Fruit fly (Drosophila melanogaster) whole organism, embryonic: ENCODE measurements around the gene CG2611.

Experiments
- Ada2b ChIP-seq: fragments of 200-800 bp; sonication (Bioruptor generic); IDR thresholded peaks from 2 replicates; pipeline ENCODE4 v1.3.6; 2022; ENCODE audit warnings: missing biosample characterization, missing genetic modification characterization
- B-H1 ChIP-seq: fragments of 200-800 bp; sonication (Bioruptor generic); IDR thresholded peaks from 3 replicates; pipeline ENCODE4 v1.3.6; 2022; ENCODE audit warnings: missing biosample characterization, missing genetic modification characterization
- Bgb ChIP-seq: fragments of 200-800 bp; sonication (Bioruptor generic); IDR thresholded peaks from 2 replicates; pipeline ENCODE4 v1.3.6; 2022; ENCODE audit warnings: missing biosample characterization, missing genetic modification characterization; ENCODE audit not compliant: partially characterized antibody
- CG11093 ChIP-seq: fragments of 200-800 bp; sonication (Bioruptor generic); IDR thresholded peaks from 3 replicates; pipeline ENCODE4 v1.3.6; 2022; ENCODE audit warnings: missing biosample characterization, missing genetic modification characterization
- CG11247 ChIP-seq: fragments of 200-800 bp; sonication (Bioruptor generic); IDR thresholded peaks from 2 replicates; pipeline ENCODE4 v1.3.6; 2022; ENCODE audit warnings: missing biosample characterization, missing genetic modification characterization
- CG12942 ChIP-seq: fragments of 200-800 bp; sonication (Bioruptor generic); optimal IDR thresholded peaks from 3 replicates; lab custom pipeline; 2016; ENCODE audit warnings: missing biosample characterization, missing genetic modification characterization
- CG13123 ChIP-seq: fragments of 200-800 bp; sonication (Bioruptor generic); optimal IDR thresholded peaks from 2 replicates; lab custom pipeline; 2016; ENCODE audit warnings: missing biosample characterization, missing genetic modification characterization
- CG15514 ChIP-seq: fragments of 200-800 bp; sonication (Bioruptor generic); optimal IDR thresholded peaks from 3 replicates; lab custom pipeline; 2017; ENCODE audit warnings: missing biosample characterization, missing genetic modification characterization, mild to moderate bottlenecking, moderate library complexity, missing genetic modification reagents
- CG17612 ChIP-seq: fragments of 200-800 bp; sonication (Bioruptor generic); IDR thresholded peaks from 2 replicates; pipeline ENCODE4 v1.3.6; 2022; ENCODE audit warnings: missing biosample characterization, missing genetic modification characterization
- CG17829 ChIP-seq: fragments of 200-800 bp; optimal IDR thresholded peaks from 2 replicates; lab custom pipeline; 2019; ENCODE audit warnings: missing biosample characterization, mild to moderate bottlenecking, missing genetic modification characterization, moderate library complexity
- CG1792 ChIP-seq: fragments of 200-800 bp; sonication (Bioruptor generic); optimal IDR thresholded peaks from 2 replicates; lab custom pipeline; 2016; ENCODE audit warnings: missing biosample characterization, missing genetic modification characterization
- CG18476 ChIP-seq: fragments of 200-800 bp; sonication (Bioruptor generic); optimal IDR thresholded peaks from 2 replicates; lab custom pipeline; 2016; ENCODE audit warnings: missing biosample characterization, mild to moderate bottlenecking, missing genetic modification characterization
- CG30431 ChIP-seq: fragments of 200-800 bp; sonication (Bioruptor generic); optimal IDR thresholded peaks from 2 replicates; lab custom pipeline; 2017; ENCODE audit warnings: missing biosample characterization, missing genetic modification characterization
- CG32772 ChIP-seq: fragments of 200-800 bp; sonication (Bioruptor generic); IDR thresholded peaks from 2 replicates; pipeline ENCODE4 v1.3.6; 2022; ENCODE audit warnings: missing biosample characterization, missing genetic modification characterization
- CG33213 ChIP-seq: fragments of 200-800 bp; sonication (Bioruptor generic); optimal IDR thresholded peaks from 3 replicates; lab custom pipeline; 2016; ENCODE audit warnings: missing biosample characterization, missing genetic modification characterization
- CG4854 ChIP-seq: fragments of 200-800 bp; sonication (Bioruptor generic); optimal IDR thresholded peaks from 2 replicates; lab custom pipeline; 2016; ENCODE audit warnings: missing biosample characterization, missing genetic modification characterization, inconsistent platforms
- CG6689 ChIP-seq: fragments of 200-800 bp; sonication (Bioruptor generic); IDR thresholded peaks from 2 replicates; pipeline ENCODE4 v1.3.6; 2022; ENCODE audit warnings: missing biosample characterization, missing genetic modification characterization
- CG9609 ChIP-seq: fragments of 200-800 bp; sonication (Bioruptor generic); optimal IDR thresholded peaks from 3 replicates; lab custom pipeline; 2016; ENCODE audit warnings: missing biosample characterization, missing genetic modification characterization
- CG9876 ChIP-seq: fragments of 200-800 bp; sonication (Bioruptor generic); optimal IDR thresholded peaks from 2 replicates; lab custom pipeline; 2016; ENCODE audit warnings: missing biosample characterization, missing genetic modification characterization
- Camta ChIP-seq: fragments of 200-800 bp; sonication (Bioruptor generic); optimal IDR thresholded peaks from 2 replicates; lab custom pipeline; 2016; ENCODE audit warnings: missing biosample characterization, missing genetic modification characterization
- Dbx ChIP-seq: fragments of 200-800 bp; sonication (Bioruptor generic); IDR thresholded peaks from 3 replicates; pipeline ENCODE4 v1.3.6; 2022; ENCODE audit warnings: missing biosample characterization, missing genetic modification characterization
- Dek ChIP-seq: fragments of 200-800 bp; sonication (Bioruptor generic); optimal IDR thresholded peaks from 3 replicates; lab custom pipeline; 2019; ENCODE audit warnings: missing biosample characterization, mild to moderate bottlenecking, missing genetic modification characterization, moderate library complexity
- Dip2 ChIP-seq: fragments of 200-800 bp; sonication (Bioruptor generic); IDR thresholded peaks from 2 replicates; pipeline ENCODE4 v1.3.6; 2022; ENCODE audit warnings: missing biosample characterization, missing genetic modification characterization
- Dp ChIP-seq: fragments of 200-800 bp; sonication (Bioruptor generic); optimal IDR thresholded peaks from 2 replicates; lab custom pipeline; 2018; ENCODE audit warnings: missing biosample characterization, mild to moderate bottlenecking, missing genetic modification characterization, moderate library complexity
- E2f2 ChIP-seq: fragments of 200-800 bp; sonication (Bioruptor generic); IDR thresholded peaks from 2 replicates; pipeline ENCODE4 v1.3.6; 2022; ENCODE audit warnings: missing biosample characterization, missing genetic modification characterization
- Elba2 ChIP-seq: fragments of 200-800 bp; sonication (Bioruptor generic); optimal IDR thresholded peaks from 3 replicates; lab custom pipeline; 2016; ENCODE audit warnings: missing biosample characterization, missing genetic modification characterization
- Gug ChIP-seq: fragments of 200-800 bp; sonication (Bioruptor generic); IDR thresholded peaks from 4 replicates; pipeline ENCODE4 v1.3.6; 2022; ENCODE audit warnings: missing biosample characterization, missing genetic modification characterization
- HLHmδ ChIP-seq: fragments of 200-800 bp; sonication (Bioruptor generic); optimal IDR thresholded peaks from 2 replicates; lab custom pipeline; 2018; ENCODE audit warnings: missing biosample characterization, mild to moderate bottlenecking, missing genetic modification characterization, moderate library complexity
- Nf-YA ChIP-seq: fragments of 200-800 bp; sonication (Bioruptor generic); IDR thresholded peaks from 2 replicates; pipeline ENCODE4 v1.3.6; 2022; ENCODE audit warnings: missing biosample characterization, missing genetic modification characterization
- Sin3A ChIP-seq: fragments of >200 bp; optimal IDR thresholded peaks from 2 replicates; lab custom pipeline; 2018
- Ssrp ChIP-seq: fragments of 200-800 bp; sonication (Bioruptor generic); optimal IDR thresholded peaks from 2 replicates; lab custom pipeline; 2018; ENCODE audit warnings: missing biosample characterization, mild to moderate bottlenecking, missing genetic modification characterization, moderate library complexity
- Taf1 ChIP-seq: fragments of 200-800 bp; sonication (Bioruptor generic); IDR thresholded peaks from 2 replicates; pipeline ENCODE4 v1.3.6; 2022; ENCODE audit warnings: missing biosample characterization, missing genetic modification characterization
- Trl ChIP-seq, 3 experiments: fragments of >200 bp in 2 of 3; fragments of 200-800 bp in 1 of 3; sonication (Bioruptor generic) in 1 of 3; optimal IDR thresholded peaks; 2 replicates in 1 of 3; 3 replicates in 2 of 3; lab custom pipeline; 2016 to 2017; ENCODE audit warnings: missing biosample characterization in 1 of 3, missing genetic modification characterization in 1 of 3
- Xrp1 ChIP-seq: fragments of 200-800 bp; sonication (Bioruptor generic); IDR thresholded peaks from 2 replicates; pipeline ENCODE4 v1.3.6; 2022; ENCODE audit warnings: missing biosample characterization, missing genetic modification characterization
- ash1 ChIP-seq: fragments of 200-800 bp; sonication (Bioruptor generic); optimal IDR thresholded peaks from 2 replicates; lab custom pipeline; 2018; ENCODE audit warnings: missing biosample characterization, mild to moderate bottlenecking, missing genetic modification characterization
- cas ChIP-seq: fragments of 200-800 bp; sonication (Bioruptor generic); IDR thresholded peaks from 2 replicates; pipeline ENCODE4 v1.3.6; 2022; ENCODE audit warnings: missing biosample characterization, missing genetic modification characterization
- caup ChIP-seq: fragments of 200-800 bp; sonication (Bioruptor generic); optimal IDR thresholded peaks from 3 replicates; lab custom pipeline; 2017; ENCODE audit warnings: missing biosample characterization, mild to moderate bottlenecking, missing genetic modification characterization, moderate library complexity; ENCODE audit not compliant: severe bottlenecking
- chif ChIP-seq, 2 experiments: fragments of 200-800 bp; sonication (Bioruptor generic); optimal IDR thresholded peaks; 3 replicates each; lab custom pipeline; 2016; ENCODE audit warnings: missing biosample characterization in 2 of 2, missing genetic modification characterization in 2 of 2
- dm ChIP-seq: fragments of 200-800 bp; sonication (Bioruptor generic); optimal IDR thresholded peaks from 3 replicates; lab custom pipeline; 2016; ENCODE audit warnings: missing biosample characterization, missing genetic modification characterization
- fd64A ChIP-seq: fragments of 200-800 bp; sonication (Bioruptor generic); optimal IDR thresholded peaks from 3 replicates; lab custom pipeline; 2018; ENCODE audit warnings: missing biosample characterization, mild to moderate bottlenecking, missing genetic modification characterization
- gt ChIP-seq: fragments of 200-800 bp; sonication (Bioruptor generic); IDR thresholded peaks from 2 replicates; pipeline ENCODE4 v1.3.6; 2022; ENCODE audit warnings: missing biosample characterization, missing genetic modification characterization
- hkb ChIP-seq, 2 experiments: fragments of 200-800 bp in 1 of 2; fragments of >200 bp in 1 of 2; sonication (Bioruptor generic) in 1 of 2; IDR thresholded peaks in 1 of 2; optimal IDR thresholded peaks in 1 of 2; 2 replicates each; pipeline versions ENCODE4 v1.3.6 to Lab custom; 2017 to 2022; ENCODE audit warnings: missing biosample characterization in 1 of 2, missing genetic modification characterization in 1 of 2
- insv ChIP-seq, 2 experiments: fragments of 200-800 bp; sonication (Bioruptor generic); optimal IDR thresholded peaks; 3 replicates each; lab custom pipeline; 2016 to 2018; ENCODE audit warnings: missing biosample characterization in 2 of 2, missing genetic modification characterization in 2 of 2
- maf-S ChIP-seq: fragments of 200-800 bp; sonication (Bioruptor generic); optimal IDR thresholded peaks from 2 replicates; lab custom pipeline; 2016; ENCODE audit warnings: missing biosample characterization, missing genetic modification characterization
- phol ChIP-seq: fragments of 200-800 bp; sonication (Bioruptor generic); optimal IDR thresholded peaks from 3 replicates; lab custom pipeline; 2018; ENCODE audit warnings: missing biosample characterization, mild to moderate bottlenecking, missing genetic modification characterization, moderate library complexity
- rib ChIP-seq: fragments of 200-800 bp; sonication (Bioruptor generic); IDR thresholded peaks from 2 replicates; pipeline ENCODE4 v1.3.6; 2022; ENCODE audit warnings: missing biosample characterization, missing genetic modification characterization
- schlank ChIP-seq: fragments of 200-800 bp; sonication (Bioruptor generic); optimal IDR thresholded peaks from 2 replicates; lab custom pipeline; 2018; ENCODE audit warnings: missing biosample characterization, mild to moderate bottlenecking, missing genetic modification characterization
- sisA ChIP-seq: fragments of 200-800 bp; sonication (Bioruptor generic); IDR thresholded peaks from 2 replicates; pipeline ENCODE4 v1.3.6; 2022; ENCODE audit warnings: missing biosample characterization, missing genetic modification characterization
- vfl ChIP-seq: fragments of 200-800 bp; sonication (Bioruptor generic); optimal IDR thresholded peaks from 2 replicates; lab custom pipeline; 2016; ENCODE audit warnings: missing biosample characterization, missing genetic modification characterization
- wor ChIP-seq: fragments of 200-800 bp; sonication (Bioruptor generic); IDR thresholded peaks from 2 replicates; pipeline ENCODE4 v1.3.6; 2022; ENCODE audit warnings: missing biosample characterization, missing genetic modification characterization
- zen2 ChIP-seq: fragments of 200-800 bp; sonication (Bioruptor generic); IDR thresholded peaks from 3 replicates; pipeline ENCODE4 v1.3.6; 2022; ENCODE audit warnings: missing biosample characterization, missing genetic modification characterization; ENCODE audit not compliant: partially characterized antibody

The CG2611 gene

dm6 chr2L:20656110-20656509 lies 6.1 kb downstream of the CG2611 start, which contains the start of the genes brun and CG2614 (continued):
- TF ChIP-seq zen2 (GFP tag; lab: Robert Waterston, UW): peak; percentile 59; the same call in 1 of the 3 replicates
- TF ChIP-seq cas (GFP tag; lab: Robert Waterston, UW): peak; percentile 66; the same call in 1 of the 2 replicates
- peak; percentile 53 for TF ChIP-seq CG18476 (GFP tag; lab: Kevin White, UChicago)
- peak; percentile 63 for TF ChIP-seq B-H1
- TF ChIP-seq CG12942 (GFP tag; lab: Kevin White, UChicago): peak; percentile 69
- no peak for TF ChIP-seq CG1792 (GFP tag; lab: Kevin White, UChicago)
- TF ChIP-seq gt (GFP tag; lab: Robert Waterston, UW): no peak
- peak; percentile 24 for TF ChIP-seq Dp (GFP tag; lab: Kevin White, UChicago)
- peak; percentile 65 for TF ChIP-seq CG33213
- peak; percentile 53 for TF ChIP-seq E2f2 (GFP tag; lab: Robert Waterston, UW)
- peak; percentile 69 for TF ChIP-seq Xrp1
- TF ChIP-seq CG9609 (GFP tag; lab: Kevin White, UChicago): peak; percentile 63
- TF ChIP-seq Trl (optimal IDR thresholded peaks at IDR 0.05; lab: Kevin White, UChicago): no peak
- TF ChIP-seq Trl (GFP tag; optimal IDR thresholded peaks at IDR 0.05; lab: Kevin White, UChicago): peak; percentile 74
- TF ChIP-seq CG17612 (GFP tag; lab: Robert Waterston, UW): no peak
- TF ChIP-seq Nf-YA (GFP tag; lab: Robert Waterston, UW): peak; percentile 73; the same call in 1 of the 2 replicates
- peak; percentile 80 for TF ChIP-seq CG6689 (GFP tag; lab: Robert Waterston, UW)
- TF ChIP-seq Taf1: 0 out of 2 replicates have a peak, but pooled peaks have one; percentile 7
- peak; percentile 78; the same call in 3 of the 4 replicates for TF ChIP-seq Gug (GFP tag; lab: Robert Waterston, UW)
- TF ChIP-seq wor (GFP tag; lab: Robert Waterston, UW): peak; percentile 58
- TF ChIP-seq CG13123 (GFP tag; lab: Kevin White, UChicago): peak; percentile 59
- TF ChIP-seq dm (GFP tag; lab: Kevin White, UChicago): peak; percentile 79
- peak; percentile 86 for TF ChIP-seq Dbx
- TF ChIP-seq CG9876 (GFP tag; lab: Kevin White, UChicago): peak; percentile 62
- no peak for TF ChIP-seq schlank (tag; lab: Kevin White, UChicago)
- no peak for TF ChIP-seq Dek (tag; lab: Kevin White, UChicago)
- TF ChIP-seq CG11093 (GFP tag; lab: Robert Waterston, UW): peak; percentile 26; the same call in 1 of the 3 replicates
- no peak for TF ChIP-seq hkb (optimal IDR thresholded peaks at IDR 0.05; lab: Kevin White, UChicago)
- peak; percentile 56 for TF ChIP-seq hkb (GFP tag; IDR thresholded peaks at IDR 0.05; lab: Robert Waterston, UW)
- TF ChIP-seq CG17829 (tag; lab: Kevin White, UChicago): peak; percentile 73
- peak; percentile 87 for TF ChIP-seq sisA (GFP tag; lab: Robert Waterston, UW)
- TF ChIP-seq insv (GFP tag; optimal IDR thresholded peaks at IDR 0.05; lab: Kevin White, UChicago): peak in 1 of 2 experiments; percentile 81
- TF ChIP-seq CG30431 (GFP tag; lab: Kevin White, UChicago): no peak
- peak; percentile 70; the same call in 1 of the 2 replicates for TF ChIP-seq rib (GFP tag; lab: Robert Waterston, UW)
- peak; percentile 32 for TF ChIP-seq caup (GFP tag; lab: Kevin White, UChicago)
- peak; percentile 68 for TF ChIP-seq Camta (GFP tag; lab: Kevin White, UChicago)
- peak; percentile 99 for TF ChIP-seq Sin3A (lab: Kevin White, UChicago)
- TF ChIP-seq Dip2 (GFP tag; lab: Robert Waterston, UW): no peak
- TF ChIP-seq ash1 (GFP tag; lab: Kevin White, UChicago): no peak
- TF ChIP-seq HLHmδ (GFP tag; lab: Kevin White, UChicago): no peak
- TF ChIP-seq maf-S (GFP tag; lab: Kevin White, UChicago): peak; percentile 65
- peak; percentile 58 for TF ChIP-seq CG15514
- TF ChIP-seq Ada2b (GFP tag; lab: Robert Waterston, UW): peak; percentile 45; the same call in 1 of the 2 replicates
- TF ChIP-seq CG11247 (GFP tag; lab: Robert Waterston, UW): peak; percentile 71
- peak; percentile 57 for TF ChIP-seq Ssrp (tag; lab: Kevin White, UChicago)
- no peak for TF ChIP-seq fd64A (GFP tag; lab: Kevin White, UChicago)
- TF ChIP-seq phol (tag; lab: Kevin White, UChicago): peak; percentile 81
- peak; percentile 78; the same call in 1 of the 2 replicates for TF ChIP-seq CG32772 (GFP tag; lab: Robert Waterston, UW)
- peak; percentile 23 to 72 for TF ChIP-seq chif (GFP tag; optimal IDR thresholded peaks at IDR 0.05; lab: Kevin White, UChicago)
- peak; percentile 58 for TF ChIP-seq CG4854 (GFP tag; lab: Kevin White, UChicago)
- TF ChIP-seq vfl (GFP tag; lab: Kevin White, UChicago): peak; percentile 78
- TF ChIP-seq Bgb (GFP tag; lab: Robert Waterston, UW): peak; percentile 82
- TF ChIP-seq Elba2 (GFP tag; lab: Kevin White, UChicago): peak; percentile 99
